Comparison of ENCODE assay signal across 4 worm cellular contexts in the genomic region with DNA sequence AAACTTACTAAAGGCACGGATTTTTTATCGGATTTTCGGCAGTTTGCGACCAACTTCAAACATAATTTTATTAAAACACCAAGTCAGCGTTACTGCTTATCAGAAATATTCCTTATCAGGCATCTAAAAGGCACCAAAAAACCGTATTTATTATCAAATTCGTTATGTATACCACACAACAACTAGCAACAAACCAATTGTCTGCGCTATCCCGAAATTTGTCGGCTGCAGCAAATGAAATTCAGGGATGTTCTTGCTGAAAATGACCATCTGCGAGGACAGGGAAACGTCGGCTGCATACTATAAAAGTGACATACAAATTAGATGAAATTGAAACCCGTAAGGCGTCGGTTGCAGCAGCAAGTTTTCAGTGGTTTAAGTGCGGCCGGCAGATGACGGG.
TF ChIP-seq lines count a peak whose summit lies in the region.

No protein-coding gene starts in this region.

TF ChIP-seq in whole organism, L3 larva, 47 proteins besides CTCF, POLR2A, EP300 and RAD21:
- no peak for TF ChIP-seq R02D3.7 (tag; optimal IDR thresholded peaks at IDR 0.05; lab: Kevin White, UChicago)
- TF ChIP-seq sea-2 (GFP tag; optimal IDR thresholded peaks at IDR 0.05; lab: Kevin White, UChicago), result no peak
- peak; percentile 35 for TF ChIP-seq pqm-1 (tag; optimal IDR thresholded peaks at IDR 0.05; lab: Kevin White, UChicago)
- TF ChIP-seq fkh-2 (tag; optimal IDR thresholded peaks at IDR 0.05; lab: Kevin White, UChicago), result no peak
- no peak for TF ChIP-seq nhr-12 (tag; optimal IDR thresholded peaks at IDR 0.05; lab: Kevin White, UChicago)

TF ChIP-seq in whole organism, L4 larva, 104 proteins besides CTCF, POLR2A, EP300 and RAD21:
- TF ChIP-seq mdt-29 (GFP tag; IDR thresholded peaks at IDR 0.05; lab: Robert Waterston, UW), result no peak
- peak; percentile 52 for TF ChIP-seq pqm-1 (tag; optimal IDR thresholded peaks at IDR 0.05; lab: Kevin White, UChicago)
- peak; percentile 16 for TF ChIP-seq dve-1 (tag; optimal IDR thresholded peaks at IDR 0.05; lab: Kevin White, UChicago; ENCODE audit: insufficient read depth)
- TF ChIP-seq unc-62 (GFP tag; optimal IDR thresholded peaks at IDR 0.05 in 1 of 2; lab: Kevin White, UChicago), result peak in 1 of 2 experiments; percentile 48
- no peak for TF ChIP-seq unc-62 (tag; optimal IDR thresholded peaks at IDR 0.05; lab: Kevin White, UChicago)
- TF ChIP-seq daf-16 (GFP tag; optimal IDR thresholded peaks at IDR 0.05; lab: Kevin White, UChicago), result no peak
- TF ChIP-seq daf-16 (tag; optimal IDR thresholded peaks at IDR 0.05; lab: Kevin White, UChicago), result peak; percentile 31
- TF ChIP-seq jun-1 (tag; optimal IDR thresholded peaks at IDR 0.05; lab: Kevin White, UChicago), result no peak
- peak; percentile 1 for TF ChIP-seq nhr-28 (tag; optimal IDR thresholded peaks at IDR 0.05; lab: Kevin White, UChicago)

TF ChIP-seq in whole organism, late embryonic, 69 proteins besides CTCF, POLR2A, EP300 and RAD21:
- TF ChIP-seq elt-2 (tag; optimal IDR thresholded peaks at IDR 0.05; lab: Kevin White, UChicago) (peak; percentile 13), dve-1 (tag; optimal IDR thresholded peaks at IDR 0.05; lab: Kevin White, UChicago) (no peak), ceh-18 (tag; optimal IDR thresholded peaks at IDR 0.05; lab: Kevin White, UChicago) (no peak)

TF ChIP-seq in whole organism, young adult, 124 proteins besides CTCF, POLR2A, EP300 and RAD21:
- TF ChIP-seq mel-28 (tag; optimal IDR thresholded peaks at IDR 0.05; lab: Kevin White, UChicago; ENCODE audit: borderline replicate concordance) (no peak), xnd-1 (tag; optimal IDR thresholded peaks at IDR 0.05; lab: Kevin White, UChicago) (no peak), ceh-27 (GFP tag; optimal IDR thresholded peaks at IDR 0.05; lab: Kevin White, UChicago) (no peak), let-526 (GFP tag; IDR thresholded peaks at IDR 0.05; lab: Robert Waterston, UW) (no peak), lsy-27 (tag; optimal IDR thresholded peaks at IDR 0.05; lab: Kevin White, UChicago; ENCODE audit: borderline replicate concordance, insufficient read depth) (no peak), aptf-3 (GFP tag; IDR thresholded peaks at IDR 0.05; lab: Robert Waterston, UW) (no peak), hmg-20 (GFP tag; IDR thresholded peaks at IDR 0.05; lab: Robert Waterston, UW) (no peak), attf-3 (GFP tag; conservative IDR thresholded peaks at IDR 0.05; lab: Robert Waterston, UW) (no peak), lir-1 (GFP tag; conservative IDR thresholded peaks at IDR 0.05; lab: Robert Waterston, UW) (no peak), ztf-25 (GFP tag; IDR thresholded peaks at IDR 0.05; lab: Robert Waterston, UW) (no peak), tbx-9 (tag; optimal IDR thresholded peaks at IDR 0.05; lab: Kevin White, UChicago; ENCODE audit: borderline replicate concordance) (no peak), nhr-80 (tag; optimal IDR thresholded peaks at IDR 0.05; lab: Kevin White, UChicago) (peak; percentile 20), snpc-4 (GFP tag; optimal IDR thresholded peaks at IDR 0.05; lab: Kevin White, UChicago) (no peak), snpc-4 (tag; optimal IDR thresholded peaks at IDR 0.05; lab: Kevin White, UChicago) (peak in 2 of 4 experiments; percentile 48 to 76), efl-1 (GFP tag; optimal IDR thresholded peaks at IDR 0.05; lab: Kevin White, UChicago) (no peak)
